Worm (Caenorhabditis elegans) whole organism, late embryonic: ENCODE data around the gene fbxa-142.

Source experiments
- C38D4.7 ChIP-seq: fragments of 200-800 bp; sonication (Bioruptor generic); optimal IDR thresholded peaks from 2 replicates; lab custom pipeline; 2018; ENCODE audit warnings: mild to moderate bottlenecking, missing genetic modification characterization, moderate library complexity, missing compliant biosample characterization
- K02D7.2 ChIP-seq: sonication (generic microtip); optimal IDR thresholded peaks from 2 replicates; lab custom pipeline; 2017; ENCODE audit warnings: mild to moderate bottlenecking, missing genetic modification characterization, missing compliant biosample characterization
- Y22D7AL.16 ChIP-seq: sonication (generic microtip); optimal IDR thresholded peaks from 2 replicates; lab custom pipeline; 2016; ENCODE audit warnings: missing genetic modification characterization, missing compliant biosample characterization
- ama-1 ChIP-seq: fragments of 150-350 bp; optimal IDR thresholded peaks from 2 replicates; lab custom pipeline; 2014
- ceh-14 ChIP-seq: sonication (generic microtip); optimal IDR thresholded peaks from 2 replicates; lab custom pipeline; 2016; ENCODE audit warnings: missing genotype, missing genetic modification characterization, missing compliant biosample characterization
- ceh-22 ChIP-seq: sonication (generic microtip); optimal IDR thresholded peaks from 2 replicates; lab custom pipeline; 2017; ENCODE audit warnings: missing biosample characterization, missing genetic modification characterization
- ceh-24 ChIP-seq: sonication (generic microtip); optimal IDR thresholded peaks from 2 replicates; lab custom pipeline; 2016; ENCODE audit warnings: mild to moderate bottlenecking, missing genetic modification characterization, missing compliant biosample characterization
- ceh-30 ChIP-seq: fragments of 150-350 bp; optimal IDR thresholded peaks from 2 replicates; lab custom pipeline; 2014; ENCODE audit warnings: missing biosample characterization, missing genetic modification characterization
- ceh-34 ChIP-seq: sonication (generic microtip); optimal IDR thresholded peaks from 2 replicates; lab custom pipeline; 2016; ENCODE audit warnings: mild to moderate bottlenecking, missing genetic modification characterization, missing compliant biosample characterization
- ceh-45 ChIP-seq: fragments of 200-800 bp; sonication (Bioruptor generic); IDR thresholded peaks from 2 replicates; pipeline ENCODE4 v1.3.6; 2022; ENCODE audit warnings: missing genetic modification reagents, missing genetic modification characterization, missing compliant biosample characterization
- ceh-6 ChIP-seq: fragments of 200-800 bp; sonication (Bioruptor generic); optimal IDR thresholded peaks from 2 replicates; lab custom pipeline; 2018; ENCODE audit warnings: mild to moderate bottlenecking, missing genetic modification characterization, missing compliant biosample characterization
- ceh-9 ChIP-seq: sonication (generic microtip); optimal IDR thresholded peaks from 2 replicates; lab custom pipeline; 2016; ENCODE audit warnings: mild to moderate bottlenecking, missing genetic modification characterization, inconsistent platforms, missing compliant biosample characterization
- che-1 ChIP-seq: sonication (generic microtip); optimal IDR thresholded peaks from 2 replicates; lab custom pipeline; 2016; ENCODE audit warnings: mild to moderate bottlenecking, missing genetic modification characterization, missing compliant biosample characterization
- dmd-4 ChIP-seq: sonication (generic microtip); optimal IDR thresholded peaks from 2 replicates; lab custom pipeline; 2016; ENCODE audit warnings: borderline replicate concordance, missing genetic modification characterization, missing compliant biosample characterization
- eyg-1 ChIP-seq: sonication (generic microtip); optimal IDR thresholded peaks from 2 replicates; lab custom pipeline; 2016; ENCODE audit warnings: missing genotype, missing genetic modification characterization, missing compliant biosample characterization
- fkh-10 ChIP-seq: fragments of 150-350 bp; optimal IDR thresholded peaks from 2 replicates; lab custom pipeline; 2014; ENCODE audit warnings: missing biosample characterization, missing genetic modification reagents, missing genetic modification characterization
- fkh-6 ChIP-seq: sonication (generic microtip); optimal IDR thresholded peaks from 2 replicates; lab custom pipeline; 2016; ENCODE audit warnings: missing genetic modification characterization, missing compliant biosample characterization
- hlh-15 ChIP-seq: sonication (generic microtip); optimal IDR thresholded peaks from 2 replicates; lab custom pipeline; 2016; ENCODE audit warnings: missing genetic modification characterization, missing compliant biosample characterization
- nfya-1 ChIP-seq: sonication (generic microtip); optimal IDR thresholded peaks from 2 replicates; lab custom pipeline; 2017; ENCODE audit warnings: missing genetic modification characterization, mild to moderate bottlenecking, missing compliant biosample characterization, antibody characterized with exemption, moderate library complexity
- nhr-232 ChIP-seq: sonication (generic microtip); optimal IDR thresholded peaks from 2 replicates; lab custom pipeline; 2016; ENCODE audit warnings: missing genetic modification characterization, missing compliant biosample characterization
- npax-4 ChIP-seq: sonication (generic microtip); optimal IDR thresholded peaks from 2 replicates; lab custom pipeline; 2016; ENCODE audit warnings: missing genetic modification characterization, missing compliant biosample characterization
- pag-3 ChIP-seq: sonication (generic microtip); optimal IDR thresholded peaks from 2 replicates; lab custom pipeline; 2016; ENCODE audit warnings: missing compliant biosample characterization, missing genetic modification characterization, borderline replicate concordance
- pha-2 ChIP-seq: sonication (generic microtip); optimal IDR thresholded peaks from 2 replicates; lab custom pipeline; 2017; ENCODE audit warnings: mild to moderate bottlenecking, missing genetic modification characterization, missing compliant biosample characterization
- pha-4 ChIP-seq: fragments of 150-350 bp; optimal IDR thresholded peaks from 2 replicates; lab custom pipeline; 2018; ENCODE audit warnings: missing biosample characterization, missing genetic modification reagents, missing genetic modification characterization
- ref-2 ChIP-seq: sonication (generic microtip); optimal IDR thresholded peaks from 2 replicates; lab custom pipeline; 2016; ENCODE audit warnings: missing genetic modification characterization, missing compliant biosample characterization
- sdc-2 ChIP-seq: sonication (generic microtip); optimal IDR thresholded peaks from 2 replicates; lab custom pipeline; 2016; ENCODE audit warnings: missing genotype, missing genetic modification characterization, missing compliant biosample characterization
- sox-4 ChIP-seq: sonication (generic microtip); optimal IDR thresholded peaks from 2 replicates; lab custom pipeline; 2017; ENCODE audit warnings: mild to moderate bottlenecking, missing genetic modification characterization, inconsistent platforms, missing compliant biosample characterization
- tbx-2 ChIP-seq: sonication (generic microtip); optimal IDR thresholded peaks from 2 replicates; lab custom pipeline; 2016; ENCODE audit warnings: missing genetic modification characterization, missing compliant biosample characterization
- tbx-7 ChIP-seq: sonication (generic microtip); optimal IDR thresholded peaks from 2 replicates; lab custom pipeline; 2016; ENCODE audit warnings: missing genotype, missing genetic modification characterization, missing compliant biosample characterization
- ttx-3 ChIP-seq: sonication (generic microtip); optimal IDR thresholded peaks from 2 replicates; lab custom pipeline; 2016; ENCODE audit warnings: missing genetic modification reagents, missing genetic modification characterization, missing compliant biosample characterization
- unc-3 ChIP-seq, 2 experiments: fragments of 200-800 bp in 1 of 2; sonication (Bioruptor generic) in 1 of 2; sonication (generic microtip) in 1 of 2; conservative IDR thresholded peaks in 1 of 2; optimal IDR thresholded peaks in 1 of 2; 2 replicates each; pipeline versions ENCODE4 v1.3.6 to Lab custom; 2016 to 2022; ENCODE audit warnings: missing compliant biosample characterization in 2 of 2, missing genetic modification characterization in 2 of 2, missing genetic modification reagents in 1 of 2
- unc-42 ChIP-seq: sonication (generic microtip); optimal IDR thresholded peaks from 2 replicates; lab custom pipeline; 2016; ENCODE audit warnings: missing genotype, missing genetic modification characterization, missing compliant biosample characterization
- unc-86 ChIP-seq: sonication (generic microtip); optimal IDR thresholded peaks from 2 replicates; lab custom pipeline; 2016; ENCODE audit warnings: missing genetic modification characterization, missing compliant biosample characterization

The fbxa-142 gene

DNA sequence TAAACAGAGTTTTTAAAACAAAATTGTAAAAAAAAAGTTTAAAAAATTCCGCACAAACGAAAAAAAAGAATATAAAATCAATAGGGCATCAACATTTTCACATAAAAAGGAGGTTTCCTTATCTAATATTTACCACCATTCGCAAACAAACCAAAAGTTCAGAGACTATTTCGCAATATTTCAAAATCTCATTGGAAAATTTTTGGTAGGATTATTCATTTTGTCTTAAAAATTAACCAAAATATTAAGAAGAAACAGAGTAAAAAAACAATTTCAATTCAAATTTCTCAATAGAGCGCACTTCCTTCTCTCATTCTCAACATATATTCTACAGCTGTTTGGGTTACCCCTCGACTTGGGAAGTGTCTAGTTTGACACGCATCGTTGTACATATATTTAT lies 28.9 kb upstream of the fbxa-142 start:
- TF ChIP-seq nhr-232 (tag; lab: Kevin White, UChicago) (no peak), ceh-14 (no peak), eyg-1 (tag; lab: Kevin White, UChicago) (no peak), Y22D7AL.16 (tag; lab: Kevin White, UChicago) (no peak), npax-4 (tag; lab: Kevin White, UChicago) (no peak), ttx-3 (tag; lab: Kevin White, UChicago) (no peak)

DNA sequence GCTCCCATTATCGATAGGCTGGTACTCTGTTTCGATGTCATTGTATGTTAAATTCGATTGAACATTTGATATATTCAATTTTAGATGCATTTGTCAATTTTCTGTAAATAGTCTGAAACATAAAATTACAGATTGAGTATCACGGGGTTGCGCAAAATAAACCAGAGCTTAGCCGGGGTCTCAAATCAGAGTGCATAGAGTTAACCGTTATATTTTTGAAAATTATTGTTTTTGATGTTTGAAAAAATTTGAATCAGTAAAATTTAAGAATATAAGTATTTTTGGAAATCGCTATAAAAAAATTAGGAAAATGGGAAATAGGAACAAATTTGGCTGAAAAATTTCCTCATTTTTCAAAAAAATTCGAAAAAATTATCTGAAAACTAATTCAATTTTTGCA lies 28.4 kb upstream of the fbxa-142 start, which contains the start of gene F10A3.17:
Gene F10A3.17, minus strand, starts transcription at position 101 of the 400 bp plus-strand sequence.
- TF ChIP-seq nfya-1 (no peak), K02D7.2 (tag; lab: Kevin White, UChicago) (no peak), che-1 (tag; lab: Kevin White, UChicago) (no peak), unc-3 (GFP tag; conservative IDR thresholded peaks at IDR 0.05; lab: Robert Waterston, UW) (no peak), unc-3 (tag; optimal IDR thresholded peaks at IDR 0.05; lab: Kevin White, UChicago) (no peak), unc-42 (tag; lab: Kevin White, UChicago) (no peak), ref-2 (tag; lab: Kevin White, UChicago) (no peak), ama-1 (lab: Kevin White, UChicago) (no peak), tbx-7 (no peak), ceh-9 (tag; lab: Kevin White, UChicago) (no peak), fkh-10 (GFP tag; lab: Kevin White, UChicago) (no peak), ceh-24 (no peak), C38D4.7 (no peak), ceh-45 (no peak), fkh-6 (tag; lab: Kevin White, UChicago) (no peak), hlh-15 (tag; lab: Kevin White, UChicago) (no peak), sdc-2 (tag; lab: Kevin White, UChicago) (no peak), pag-3 (tag; lab: Kevin White, UChicago) (no peak)

DNA sequence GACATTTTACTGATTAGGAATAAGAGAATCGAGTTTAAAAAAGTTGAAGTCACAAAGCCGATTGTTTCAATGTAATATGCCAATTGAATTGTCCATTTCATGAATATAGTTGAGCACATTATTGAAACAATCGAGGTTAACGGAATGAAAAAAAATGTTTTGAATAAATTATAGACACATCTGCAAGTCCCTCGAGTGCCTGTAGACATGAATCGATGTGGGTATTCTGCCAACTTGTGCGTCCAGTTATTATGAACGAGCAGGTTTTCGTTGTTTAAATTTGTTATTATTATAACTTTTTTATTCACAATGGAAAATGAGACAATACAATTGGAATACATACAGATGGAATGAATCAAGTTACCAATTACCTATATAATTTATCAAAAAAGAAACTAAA lies 27.2 kb upstream of the fbxa-142 start, which contains the start of gene str-99:
Gene str-99, minus strand, starts transcription at position 101 of the 400 bp plus-strand sequence.
- TF ChIP-seq ceh-45 (no peak), tbx-2 (tag; lab: Kevin White, UChicago) (no peak), ama-1 (lab: Kevin White, UChicago) (no peak), pha-4 (tag; lab: Kevin White, UChicago) (no peak), ceh-9 (tag; lab: Kevin White, UChicago) (no peak), unc-3 (GFP tag; conservative IDR thresholded peaks at IDR 0.05; lab: Robert Waterston, UW) (no peak), unc-3 (tag; optimal IDR thresholded peaks at IDR 0.05; lab: Kevin White, UChicago) (no peak), pha-2 (no peak), unc-86 (tag; lab: Kevin White, UChicago) (no peak), ceh-6 (no peak)
- TF ChIP-seq, all 69 proteins: peak for 0

DNA sequence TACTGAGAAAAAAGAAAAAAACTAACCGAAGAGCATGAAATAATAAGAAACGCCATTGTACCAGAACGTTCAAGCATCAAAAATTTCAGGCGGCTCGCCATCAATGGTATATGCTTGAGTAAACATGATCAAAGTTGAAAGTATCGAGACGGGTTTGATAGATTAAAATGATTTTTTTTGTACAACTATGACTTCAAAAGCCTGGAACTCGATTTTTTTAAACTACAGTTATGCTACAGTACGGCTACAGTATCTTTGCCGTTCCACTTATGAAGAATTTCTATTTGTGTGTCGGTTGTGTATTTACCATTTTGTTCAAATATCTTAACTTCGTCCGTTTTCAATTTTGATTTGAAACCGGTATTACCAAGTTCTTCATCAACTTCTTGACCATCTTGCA lies 24.0 kb upstream of the fbxa-142 start, which contains the start of gene str-97:
Gene str-97, minus strand, starts transcription at position 101 of the 400 bp plus-strand sequence.
- TF ChIP-seq unc-3 (GFP tag; conservative IDR thresholded peaks at IDR 0.05; lab: Robert Waterston, UW) (no peak), unc-3 (tag; optimal IDR thresholded peaks at IDR 0.05; lab: Kevin White, UChicago) (no peak), ceh-34 (no peak)

DNA sequence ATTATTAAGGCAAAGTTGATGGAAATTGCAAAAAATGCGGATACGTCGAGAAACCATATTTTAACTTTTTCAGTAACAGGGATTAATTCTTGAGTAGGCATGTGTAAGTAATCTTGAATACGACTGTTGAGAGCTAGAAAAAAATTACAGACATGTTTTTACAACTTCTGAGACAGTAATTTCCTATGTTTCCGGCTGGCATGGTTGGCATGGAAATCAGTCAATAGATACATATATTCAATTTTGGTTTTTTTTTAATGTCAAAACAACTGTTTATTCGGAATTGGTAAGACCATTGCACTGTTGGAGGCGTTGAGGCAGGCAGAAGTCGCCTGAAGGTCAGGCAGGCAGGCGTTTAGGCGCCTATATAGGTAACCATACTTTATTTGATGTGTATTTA lies 22.2 kb upstream of the fbxa-142 start, which contains the start of gene str-254:
Gene str-254, minus strand, starts transcription at position 101 of the 400 bp plus-strand sequence.
- TF ChIP-seq ceh-34, result no peak
- TF ChIP-seq fkh-6 (tag; lab: Kevin White, UChicago), result no peak
- TF ChIP-seq ama-1 (lab: Kevin White, UChicago), result no peak
- TF ChIP-seq dmd-4 (tag; lab: Kevin White, UChicago), result no peak
- no peak for TF ChIP-seq sox-4 (tag; lab: Kevin White, UChicago)
- TF ChIP-seq, all 69 proteins: peak for 0

DNA sequence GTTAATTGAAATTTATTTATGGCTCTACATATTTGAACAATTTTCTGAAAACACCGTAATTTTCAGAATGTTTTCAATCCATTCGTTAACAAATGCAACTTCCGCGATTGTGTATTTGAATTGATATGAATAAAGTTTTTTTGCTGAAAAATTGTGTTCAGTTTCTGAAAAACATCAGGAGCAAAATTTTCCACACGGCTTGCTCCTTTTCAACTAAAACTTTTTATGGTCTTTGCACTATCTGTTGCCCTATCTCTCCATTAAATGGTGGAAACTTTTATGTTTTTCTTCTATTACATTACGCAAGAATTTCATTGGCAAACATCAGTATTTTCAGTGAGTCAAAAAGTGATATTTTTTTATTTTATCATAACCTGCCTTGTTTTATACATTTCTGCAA lies 17.7 kb upstream of the fbxa-142 start, which contains the start of gene F10A3.4:
Gene F10A3.4, plus strand, starts transcription at position 301 of the 400 bp plus-strand sequence.
- no peak for TF ChIP-seq ceh-30 (tag; lab: Kevin White, UChicago)
- TF ChIP-seq ceh-22 (tag; lab: Kevin White, UChicago), result no peak
- TF ChIP-seq ceh-24, result no peak
- no peak for TF ChIP-seq unc-42 (tag; lab: Kevin White, UChicago)
